Worm (Caenorhabditis elegans) whole organism, L4 larva: Measurements from ENCODE around the gene C04C11.25.

Source experiments
- D1046.2 ChIP-seq: fragments of 200-800 bp; sonication (Bioruptor generic); IDR thresholded peaks from 2 replicates; pipeline ENCODE4 v1.3.6; 2022; ENCODE audit warnings: missing genetic modification characterization, missing compliant biosample characterization
- F26F4.8 ChIP-seq: fragments of 200-800 bp; sonication (Bioruptor generic); conservative IDR thresholded peaks from 2 replicates; pipeline ENCODE4 v1.3.6; 2022; ENCODE audit warnings: missing genetic modification characterization, missing compliant biosample characterization
- F44E2.7 ChIP-seq: fragments of 200-800 bp; sonication (Bioruptor generic); IDR thresholded peaks from 2 replicates; pipeline ENCODE4 v2.1.2; 2022; ENCODE audit warnings: missing genetic modification characterization, missing compliant biosample characterization
- Y75B8A.6 ChIP-seq: fragments of 200-800 bp; sonication (Bioruptor generic); IDR thresholded peaks from 2 replicates; pipeline ENCODE4 v1.3.6; 2022; ENCODE audit warnings: missing genetic modification reagents, missing genetic modification characterization, missing compliant biosample characterization
- arid-1 ChIP-seq: fragments of 200-800 bp; sonication (Bioruptor generic); conservative IDR thresholded peaks from 2 replicates; pipeline ENCODE4 v1.3.6; 2022; ENCODE audit warnings: missing genetic modification reagents, missing genetic modification characterization, missing compliant biosample characterization
- cey-2 ChIP-seq: sonication (generic microtip); optimal IDR thresholded peaks from 3 replicates; lab custom pipeline; 2017; ENCODE audit warnings: missing genetic modification characterization, mild to moderate bottlenecking, missing compliant biosample characterization, antibody characterized with exemption, borderline replicate concordance; ENCODE audit not compliant: insufficient read depth
- ctbp-1 ChIP-seq: fragments of 200-800 bp; sonication (Bioruptor generic); IDR thresholded peaks from 2 replicates; pipeline ENCODE4 v1.3.6; 2022; ENCODE audit warnings: missing genetic modification reagents, missing genetic modification characterization, missing compliant biosample characterization
- daf-12 ChIP-seq: fragments of 150-350 bp; optimal IDR thresholded peaks from 2 replicates; lab custom pipeline; 2014; ENCODE audit warnings: missing biosample characterization, missing genetic modification reagents, missing genetic modification characterization
- daf-16 ChIP-seq, 3 experiments: sonication (generic microtip); optimal IDR thresholded peaks; 2 replicates each; lab custom pipeline; 2016 to 2017; ENCODE audit warnings: missing genetic modification characterization in 3 of 3, missing genetic modification reagents in 3 of 3, mild to moderate bottlenecking in 2 of 3, missing compliant biosample characterization in 2 of 3, missing biosample characterization in 1 of 3, moderate library complexity in 1 of 3
- daf-19 ChIP-seq: fragments of 200-800 bp; sonication (Bioruptor generic); conservative IDR thresholded peaks from 2 replicates; pipeline ENCODE4 v1.3.6; 2022; ENCODE audit warnings: missing genetic modification characterization, missing compliant biosample characterization
- dmd-6 ChIP-seq: fragments of 200-800 bp; sonication (Bioruptor generic); IDR thresholded peaks from 2 replicates; pipeline ENCODE4 v1.3.6; 2022; ENCODE audit warnings: missing genetic modification reagents, missing genetic modification characterization, missing compliant biosample characterization
- dmd-9 ChIP-seq: fragments of 200-800 bp; sonication (Bioruptor generic); IDR thresholded peaks from 2 replicates; pipeline ENCODE4 v1.3.6; 2022; ENCODE audit warnings: missing genetic modification reagents, missing genetic modification characterization, missing compliant biosample characterization
- dve-1 ChIP-seq: sonication (generic microtip); optimal IDR thresholded peaks from 2 replicates; lab custom pipeline; 2017; ENCODE audit warnings: antibody characterized with exemption, mild to moderate bottlenecking, missing genetic modification characterization, missing compliant biosample characterization; ENCODE audit not compliant: insufficient read depth
- fkh-10 ChIP-seq: fragments of 150-350 bp; optimal IDR thresholded peaks from 2 replicates; lab custom pipeline; 2014; ENCODE audit warnings: missing biosample characterization, missing genetic modification reagents, missing genetic modification characterization
- fos-1 ChIP-seq: fragments of 150-350 bp; optimal IDR thresholded peaks from 2 replicates; lab custom pipeline; 2014; ENCODE audit warnings: missing biosample characterization, missing genetic modification characterization
- hif-1 ChIP-seq, 2 experiments: sonication (generic microtip); optimal IDR thresholded peaks; 2 replicates each; lab custom pipeline; 2016 to 2017; ENCODE audit warnings: missing compliant biosample characterization in 2 of 2, missing genetic modification characterization in 2 of 2, missing genetic modification reagents in 2 of 2, missing genotype in 2 of 2, mild to moderate bottlenecking in 1 of 2
- hlh-11 ChIP-seq: fragments of 200-800 bp; sonication (Bioruptor generic); optimal IDR thresholded peaks from 2 replicates; lab custom pipeline; 2018; ENCODE audit warnings: mild to moderate bottlenecking, missing genetic modification characterization, missing compliant biosample characterization
- lin-38 ChIP-seq: fragments of 200-800 bp; sonication (Bioruptor generic); IDR thresholded peaks from 2 replicates; pipeline ENCODE4 v1.3.6; 2022; ENCODE audit warnings: missing genetic modification reagents, missing genetic modification characterization, missing compliant biosample characterization
- lsy-2 ChIP-seq, 2 experiments: fragments of 150-350 bp in 1 of 2; sonication (generic microtip) in 1 of 2; optimal IDR thresholded peaks; 2 replicates each; lab custom pipeline; 2014 to 2017; ENCODE audit warnings: missing biosample characterization in 2 of 2, missing genetic modification characterization in 2 of 2
- madf-9 ChIP-seq: fragments of 200-800 bp; sonication (Bioruptor generic); conservative IDR thresholded peaks from 2 replicates; pipeline ENCODE4 v1.3.6; 2022; ENCODE audit warnings: missing genetic modification reagents, missing genetic modification characterization, missing compliant biosample characterization
- nhr-10 ChIP-seq: fragments of 150-350 bp; optimal IDR thresholded peaks from 2 replicates; lab custom pipeline; 2014; ENCODE audit warnings: missing biosample characterization, missing genetic modification characterization
- nhr-11 ChIP-seq: fragments of 150-350 bp; optimal IDR thresholded peaks from 2 replicates; lab custom pipeline; 2014; ENCODE audit warnings: missing biosample characterization, missing genetic modification characterization
- nhr-28 ChIP-seq: fragments of 150-350 bp; optimal IDR thresholded peaks from 2 replicates; lab custom pipeline; 2014; ENCODE audit warnings: missing biosample characterization, missing genetic modification characterization
- nhr-41 ChIP-seq: fragments of 200-800 bp; sonication (Bioruptor generic); IDR thresholded peaks from 2 replicates; pipeline ENCODE4 v1.3.6; 2022; ENCODE audit warnings: missing genetic modification reagents, missing genetic modification characterization, missing compliant biosample characterization
- nhr-6 ChIP-seq: fragments of 150-350 bp; optimal IDR thresholded peaks from 2 replicates; lab custom pipeline; 2014; ENCODE audit warnings: missing biosample characterization, missing genetic modification characterization
- nhr-77 ChIP-seq: fragments of 150-350 bp; optimal IDR thresholded peaks from 2 replicates; lab custom pipeline; 2014; ENCODE audit warnings: missing biosample characterization, missing genetic modification characterization
- pha-4 ChIP-seq, 2 experiments: fragments of 150-350 bp in 1 of 2; fragments of 200-800 bp in 1 of 2; sonication (Bioruptor generic) in 1 of 2; IDR thresholded peaks in 1 of 2; optimal IDR thresholded peaks in 1 of 2; 2 replicates each; pipeline versions ENCODE4 v1.3.6 to Lab custom; 2014 to 2022; ENCODE audit warnings: missing genetic modification characterization in 2 of 2, missing genetic modification reagents in 2 of 2, missing biosample characterization in 1 of 2, missing compliant biosample characterization in 1 of 2
- pqm-1 ChIP-seq: sonication (generic microtip); optimal IDR thresholded peaks from 2 replicates; lab custom pipeline; 2017; ENCODE audit warnings: missing biosample characterization, missing genetic modification characterization
- rbr-2 ChIP-seq: sonication (generic microtip); optimal IDR thresholded peaks from 2 replicates; lab custom pipeline; 2016; ENCODE audit warnings: missing genotype, missing genetic modification characterization, missing compliant biosample characterization
- sdz-12 ChIP-seq: fragments of 200-800 bp; sonication (Bioruptor generic); optimal IDR thresholded peaks from 2 replicates; lab custom pipeline; 2018; ENCODE audit warnings: mild to moderate bottlenecking, missing genetic modification characterization, missing compliant biosample characterization
- set-16 ChIP-seq: fragments of 200-800 bp; sonication (Bioruptor generic); IDR thresholded peaks from 2 replicates; pipeline ENCODE4 v1.3.6; 2022; ENCODE audit warnings: missing genetic modification reagents, missing genetic modification characterization, missing compliant biosample characterization
- tag-97 ChIP-seq: fragments of 200-800 bp; sonication (Bioruptor generic); IDR thresholded peaks from 2 replicates; pipeline ENCODE4 v1.3.6; 2022; ENCODE audit warnings: missing genetic modification characterization, missing compliant biosample characterization
- tra-1 ChIP-seq: fragments of 200-800 bp; sonication (Bioruptor generic); IDR thresholded peaks from 2 replicates; pipeline ENCODE4 v1.3.6; 2022; ENCODE audit warnings: missing genetic modification reagents, missing genetic modification characterization, missing compliant biosample characterization
- zfp-2 ChIP-seq: sonication (generic microtip); optimal IDR thresholded peaks from 2 replicates; lab custom pipeline; 2016; ENCODE audit warnings: mild to moderate bottlenecking, missing genetic modification characterization, missing compliant biosample characterization
- zfp-3 ChIP-seq: fragments of 200-800 bp; sonication (Bioruptor generic); conservative IDR thresholded peaks from 2 replicates; pipeline ENCODE4 v1.3.6; 2022; ENCODE audit warnings: missing genetic modification reagents, missing genetic modification characterization, missing compliant biosample characterization
- ztf-11 ChIP-seq: fragments of 150-350 bp; optimal IDR thresholded peaks from 2 replicates; lab custom pipeline; 2014; ENCODE audit warnings: missing biosample characterization, missing genetic modification characterization
- ztf-7 ChIP-seq: fragments of 150-350 bp; optimal IDR thresholded peaks from 2 replicates; lab custom pipeline; 2014; ENCODE audit warnings: missing biosample characterization, missing genetic modification characterization

Gene C04C11.25

DNA sequence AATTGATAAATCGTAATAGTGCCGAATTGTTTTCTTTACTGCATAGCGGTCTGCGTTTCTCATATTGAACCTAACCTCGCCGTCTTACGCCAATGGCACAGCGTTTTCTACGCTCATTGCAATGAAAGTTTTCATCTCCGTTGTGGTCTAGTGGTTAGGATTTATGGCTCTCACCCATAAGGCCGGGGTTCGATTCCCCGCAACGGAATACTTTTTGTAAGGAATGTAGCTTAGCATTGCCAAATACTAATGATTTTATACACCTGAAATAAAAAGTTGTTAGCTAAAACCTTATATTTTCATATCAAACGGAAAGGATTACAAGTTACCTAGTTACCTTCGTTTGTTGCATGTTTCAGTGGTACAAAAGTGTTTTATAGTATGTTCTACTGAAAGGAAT, 542 bp upstream of the C04C11.25 start (continued):
- TF ChIP-seq arid-1 (GFP tag; lab: Robert Waterston, UW), result peak; percentile 64
- TF ChIP-seq nhr-77 (tag; lab: Kevin White, UChicago), result peak; percentile 79
- peak; percentile 77 for TF ChIP-seq dve-1 (tag; lab: Kevin White, UChicago)
- TF ChIP-seq cey-2, result no peak
- TF ChIP-seq daf-12 (tag; lab: Kevin White, UChicago), result no peak
- TF ChIP-seq lsy-2 (tag; optimal IDR thresholded peaks at IDR 0.05; lab: Kevin White, UChicago), result peak in 1 of 2 experiments; percentile 56
- TF ChIP-seq ztf-7 (tag; lab: Kevin White, UChicago), result peak; percentile 82
- peak; percentile 28 for TF ChIP-seq sdz-12 (GFP tag; lab: Kevin White, UChicago)
- TF ChIP-seq madf-9, result peak; percentile 36; the same call in 1 of the 2 replicates
- no peak for TF ChIP-seq nhr-10 (tag; lab: Kevin White, UChicago)
- peak; percentile 79 for TF ChIP-seq nhr-11
- no peak for TF ChIP-seq tag-97 (GFP tag; lab: Robert Waterston, UW)
- 0 out of 2 replicates have a peak, but pooled peaks have one; percentile 52 for TF ChIP-seq Y75B8A.6 (GFP tag; lab: Robert Waterston, UW)

DNA sequence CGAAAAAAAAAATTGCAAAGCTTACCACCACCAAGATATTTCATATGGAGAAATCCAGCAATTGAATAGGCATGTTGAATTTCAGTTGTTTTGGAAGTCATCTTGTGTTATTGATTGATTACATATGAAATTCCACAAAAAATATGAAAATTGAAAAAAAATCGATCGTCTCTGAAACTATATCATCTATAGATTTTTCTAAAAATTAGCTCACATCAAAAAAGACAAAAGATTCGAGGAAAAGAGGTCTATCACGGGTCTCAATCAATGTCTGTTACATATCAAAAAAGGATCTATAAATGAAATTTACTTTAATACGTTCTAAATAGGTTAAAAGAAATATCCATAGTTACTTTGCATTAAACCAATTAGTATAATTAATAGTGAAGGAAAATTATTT, 2.8 kb downstream of the C04C11.25 start, which contains the start of gene tbc-19:
Gene tbc-19 (minus strand): TSS at position 101 of the 400 bp plus-strand sequence.
- TF ChIP-seq nhr-41 (GFP tag; lab: Robert Waterston, UW), result no peak
- TF ChIP-seq nhr-10 (tag; lab: Kevin White, UChicago), result no peak
- no peak for TF ChIP-seq nhr-6 (tag; lab: Kevin White, UChicago)
- TF ChIP-seq zfp-2, result no peak

DNA sequence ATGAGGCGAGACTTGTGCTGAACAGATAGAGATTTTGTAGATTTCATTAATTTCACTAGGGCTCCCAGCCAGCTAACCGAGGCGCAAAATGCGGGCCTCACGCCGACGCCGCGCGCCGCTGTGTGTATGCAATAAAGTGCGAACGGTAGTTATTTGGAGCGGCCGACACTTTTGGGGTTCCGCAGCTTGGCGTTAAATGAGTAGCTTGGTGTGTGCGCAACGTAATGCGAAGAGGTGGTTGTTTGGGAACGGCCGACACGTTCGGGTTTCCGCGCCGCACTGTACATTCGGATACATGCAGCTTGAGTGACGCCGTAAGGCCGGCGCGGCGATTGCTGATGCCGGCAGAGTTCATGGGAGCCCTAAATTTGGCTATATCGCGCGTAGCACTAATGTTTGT, 7.1 kb downstream of the C04C11.25 start:
- TF ChIP-seq pha-4 (GFP tag; IDR thresholded peaks at IDR 0.05; lab: Robert Waterston, UW) (no peak), pha-4 (tag; optimal IDR thresholded peaks at IDR 0.05; lab: Kevin White, UChicago) (no peak), zfp-2 (no peak), tra-1 (GFP tag; lab: Robert Waterston, UW) (no peak), sdz-12 (GFP tag; lab: Kevin White, UChicago) (no peak), fos-1 (tag; lab: Kevin White, UChicago) (no peak), D1046.2 (GFP tag; lab: Robert Waterston, UW) (0 out of 2 replicates have a peak, but pooled peaks have one; percentile 40), rbr-2 (tag; lab: Kevin White, UChicago) (no peak), dmd-9 (GFP tag; lab: Robert Waterston, UW) (0 out of 2 replicates have a peak, but pooled peaks have one; percentile 35), daf-19 (GFP tag; lab: Robert Waterston, UW) (no peak), ctbp-1 (GFP tag; lab: Robert Waterston, UW) (no peak), set-16 (GFP tag; lab: Robert Waterston, UW) (peak; percentile 43)
- TF ChIP-seq, all 104 proteins: peak for 3

DNA sequence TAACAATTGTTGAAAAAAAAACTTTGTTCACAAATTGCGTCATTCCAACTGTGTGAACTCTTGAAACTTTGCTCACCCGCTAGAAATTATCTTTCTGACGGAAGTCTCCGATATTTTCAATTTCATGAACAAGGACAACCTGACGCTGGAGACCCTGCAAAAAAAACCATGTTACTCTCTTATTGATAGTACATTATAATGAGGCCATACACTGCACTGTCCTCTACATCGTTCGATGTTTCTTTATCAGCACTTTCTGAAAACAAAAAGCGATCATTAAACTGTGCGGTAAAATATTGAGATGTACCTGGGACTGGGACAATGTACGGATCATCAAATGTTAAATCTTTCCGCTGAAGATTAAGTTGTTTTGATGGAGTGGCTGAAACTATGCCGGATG, 11.7 kb downstream of the C04C11.25 start:
- TF ChIP-seq fkh-10 (GFP tag; lab: Kevin White, UChicago) (no peak), pqm-1 (tag; lab: Kevin White, UChicago) (peak; percentile 24), hif-1 (tag; optimal IDR thresholded peaks at IDR 0.05; lab: Kevin White, UChicago) (no peak), daf-16 (GFP tag; optimal IDR thresholded peaks at IDR 0.05; lab: Kevin White, UChicago) (no peak), daf-16 (tag; optimal IDR thresholded peaks at IDR 0.05; lab: Kevin White, UChicago) (peak; percentile 62), zfp-3 (GFP tag; lab: Robert Waterston, UW) (0 out of 2 replicates have a peak, but pooled peaks have one; percentile 8), lin-38 (GFP tag; lab: Robert Waterston, UW) (0 out of 2 replicates have a peak, but pooled peaks have one; percentile 18), ztf-11 (no peak), dve-1 (tag; lab: Kevin White, UChicago) (peak; percentile 5), F26F4.8 (GFP tag; lab: Robert Waterston, UW) (no peak), sdz-12 (GFP tag; lab: Kevin White, UChicago) (no peak), hlh-11 (tag; lab: Kevin White, UChicago) (peak; percentile 41), F44E2.7 (no peak), nhr-28 (tag; lab: Kevin White, UChicago) (peak; percentile 80), dmd-6 (GFP tag; lab: Robert Waterston, UW) (peak; percentile 70)
